Worm (Caenorhabditis elegans) whole organism, L1 larva: ENCODE data around the gene flp-15.

Experiments
- aly-2 ChIP-seq: fragments of 150-350 bp; optimal IDR thresholded peaks from 2 replicates; lab custom pipeline; 2014; ENCODE audit warnings: missing biosample characterization, missing genetic modification characterization
- ceh-82 ChIP-seq, 3 experiments: fragments of 150-350 bp in 1 of 3; sonication (generic microtip) in 2 of 3; optimal IDR thresholded peaks; 2 replicates each; lab custom pipeline; 2014 to 2017; ENCODE audit warnings: missing biosample characterization in 3 of 3, missing genetic modification characterization in 3 of 3
- hlh-4 ChIP-seq: sonication (generic microtip); optimal IDR thresholded peaks from 2 replicates; lab custom pipeline; 2016; ENCODE audit warnings: mild to moderate bottlenecking, missing genetic modification characterization, missing compliant biosample characterization
- lin-15B ChIP-seq: fragments of 150-350 bp; sonication (generic microtip); optimal IDR thresholded peaks from 3 replicates; lab custom pipeline; 2014; ENCODE audit warnings: missing biosample characterization, missing genetic modification characterization
- mdl-1 ChIP-seq, 2 experiments: fragments of 150-350 bp; optimal IDR thresholded peaks; 2 replicates each; lab custom pipeline; 2014 to 2017; ENCODE audit warnings: missing biosample characterization in 2 of 2, missing genetic modification characterization in 2 of 2, inconsistent platforms in 1 of 2
- mep-1 ChIP-seq: fragments of 150-350 bp; optimal IDR thresholded peaks from 2 replicates; lab custom pipeline; 2014; ENCODE audit warnings: missing biosample characterization, missing genetic modification characterization
- nhr-77 ChIP-seq: fragments of 150-350 bp; optimal IDR thresholded peaks from 2 replicates; lab custom pipeline; 2014; ENCODE audit warnings: missing biosample characterization, missing genetic modification characterization
- pag-3 ChIP-seq: sonication (generic microtip); optimal IDR thresholded peaks from 2 replicates; lab custom pipeline; 2017; ENCODE audit warnings: missing genetic modification characterization, mild to moderate bottlenecking, missing compliant biosample characterization, antibody characterized with exemption, borderline replicate concordance; ENCODE audit not compliant: insufficient read depth
- pqm-1 ChIP-seq: sonication (generic microtip); optimal IDR thresholded peaks from 3 replicates; lab custom pipeline; 2017; ENCODE audit warnings: missing biosample characterization, missing genetic modification characterization
- snpc-4 ChIP-seq: fragments of 150-350 bp; optimal IDR thresholded peaks from 2 replicates; lab custom pipeline; 2014; ENCODE audit warnings: missing biosample characterization, missing genetic modification characterization
- sox-4 ChIP-seq: sonication (generic microtip); optimal IDR thresholded peaks from 2 replicates; lab custom pipeline; 2016; ENCODE audit warnings: missing genetic modification characterization, missing compliant biosample characterization
- unc-86 ChIP-seq: sonication (generic microtip); optimal IDR thresholded peaks from 2 replicates; lab custom pipeline; 2016; ENCODE audit warnings: missing genetic modification characterization, missing compliant biosample characterization

- no peak for TF ChIP-seq nhr-77 (tag; lab: Kevin White, UChicago)
- TF ChIP-seq mdl-1 (tag; optimal IDR thresholded peaks at IDR 0.05; lab: Kevin White, UChicago), result no peak
- no peak for TF ChIP-seq hlh-4 (tag; lab: Kevin White, UChicago)
- no peak for TF ChIP-seq unc-86 (tag; lab: Kevin White, UChicago)
- TF ChIP-seq lin-15B (tag; lab: Kevin White, UChicago), result no peak
- no peak for TF ChIP-seq sox-4 (tag; lab: Kevin White, UChicago)
- no peak for TF ChIP-seq mep-1 (tag; lab: Kevin White, UChicago)
- TF ChIP-seq pag-3 (tag; lab: Kevin White, UChicago), result no peak
- TF ChIP-seq pqm-1 (tag; lab: Kevin White, UChicago), result no peak
- TF ChIP-seq aly-2 (tag; lab: Kevin White, UChicago), result no peak
- TF ChIP-seq snpc-4 (tag; lab: Kevin White, UChicago), result no peak
- no peak for TF ChIP-seq ceh-82 (tag; optimal IDR thresholded peaks at IDR 0.05; lab: Kevin White, UChicago)
Measured at ce11 chrIII:13614751-13615150, 52.9 kb downstream of the flp-15 start.
